Worm (Caenorhabditis elegans) whole organism, early embryonic: ENCODE results near the gene Y57A10C.1.

Experiments
- ama-1 ChIP-seq: fragments of 150-350 bp; optimal IDR thresholded peaks from 2 replicates; lab custom pipeline; 2014
- ets-7 ChIP-seq: sonication (generic microtip); optimal IDR thresholded peaks from 2 replicates; lab custom pipeline; 2016; ENCODE audit warnings: missing genotype, missing genetic modification characterization, missing compliant biosample characterization
- flt-1 ChIP-seq: fragments of 200-800 bp; sonication (Bioruptor generic); IDR thresholded peaks from 2 replicates; pipeline ENCODE4 v1.3.6; 2022; ENCODE audit warnings: missing genetic modification characterization, missing compliant biosample characterization
- tbx-11 ChIP-seq: fragments of 200-800 bp; sonication (Bioruptor generic); IDR thresholded peaks from 2 replicates; pipeline ENCODE4 v1.3.6; 2022; ENCODE audit warnings: missing genetic modification characterization, missing compliant biosample characterization
- tbx-37 ChIP-seq: fragments of 200-800 bp; sonication (Bioruptor generic); conservative IDR thresholded peaks from 2 replicates; pipeline ENCODE4 v1.3.6; 2022; ENCODE audit warnings: missing genetic modification reagents, missing genetic modification characterization, missing compliant biosample characterization

- TF ChIP-seq ama-1 (no peak), tbx-37 (GFP tag; lab: Robert Waterston, UW) (no peak), ets-7 (tag; lab: Kevin White, UChicago) (no peak), flt-1 (GFP tag; lab: Robert Waterston, UW) (no peak), tbx-11 (no peak)
Measured at ce11 chrII:12369202-12369601, 43.1 kb downstream of the Y57A10C.1 start.
